Fruit fly (Drosophila melanogaster) whole organism, prepupa: Measurements from ENCODE around the gene Myt1.
A peak's percentile ranks its signal among the peaks of the same experiment; 100 is the strongest.

Experiments
- Blimp-1 ChIP-seq: fragments of 200-800 bp; sonication (Bioruptor generic); optimal IDR thresholded peaks from 3 replicates; lab custom pipeline; 2017; ENCODE audit warnings: missing biosample characterization, missing genetic modification characterization, mild to moderate bottlenecking, moderate library complexity, missing genetic modification reagents
- CG11294 ChIP-seq: fragments of 200-800 bp; sonication (Bioruptor generic); IDR thresholded peaks from 2 replicates; pipeline ENCODE4 v1.3.6; 2022; ENCODE audit warnings: missing biosample characterization, missing genetic modification characterization
- CG11762 ChIP-seq: fragments of 200-800 bp; sonication (Bioruptor generic); optimal IDR thresholded peaks from 3 replicates; lab custom pipeline; 2016; ENCODE audit warnings: missing biosample characterization, missing genetic modification characterization; ENCODE audit not compliant: insufficient read depth
- CG11902 ChIP-seq: fragments of 200-800 bp; sonication (Bioruptor generic); optimal IDR thresholded peaks from 3 replicates; lab custom pipeline; 2016; ENCODE audit warnings: missing biosample characterization, missing genetic modification characterization
- CG15336 ChIP-seq: fragments of 200-800 bp; sonication (Bioruptor generic); IDR thresholded peaks from 2 replicates; pipeline ENCODE4 v1.3.6; 2022; ENCODE audit warnings: missing biosample characterization, missing genetic modification characterization
- CG1621 ChIP-seq: fragments of 200-800 bp; sonication (Bioruptor generic); optimal IDR thresholded peaks from 3 replicates; lab custom pipeline; 2018; ENCODE audit warnings: missing biosample characterization, mild to moderate bottlenecking, missing genetic modification characterization
- CG16779 ChIP-seq: fragments of 200-800 bp; sonication (Bioruptor generic); optimal IDR thresholded peaks from 3 replicates; lab custom pipeline; 2017; ENCODE audit warnings: missing biosample characterization, mild to moderate bottlenecking, missing genetic modification characterization
- CG31627 ChIP-seq: fragments of 200-800 bp; sonication (Bioruptor generic); optimal IDR thresholded peaks from 3 replicates; lab custom pipeline; 2016; ENCODE audit warnings: missing biosample characterization, missing genetic modification characterization
- CG32006 ChIP-seq: fragments of 200-800 bp; sonication (Bioruptor generic); optimal IDR thresholded peaks from 3 replicates; lab custom pipeline; 2017; ENCODE audit warnings: missing biosample characterization, mild to moderate bottlenecking, missing genetic modification characterization
- CG3919 ChIP-seq: fragments of 200-800 bp; sonication (Bioruptor generic); optimal IDR thresholded peaks from 3 replicates; lab custom pipeline; 2016; ENCODE audit warnings: missing biosample characterization, missing genetic modification characterization
- CG6276 ChIP-seq: fragments of 200-800 bp; sonication (Bioruptor generic); optimal IDR thresholded peaks from 2 replicates; lab custom pipeline; 2017; ENCODE audit warnings: missing biosample characterization, mild to moderate bottlenecking, missing genetic modification characterization
- CG6792 ChIP-seq: fragments of 200-800 bp; sonication (Bioruptor generic); optimal IDR thresholded peaks from 3 replicates; lab custom pipeline; 2016; ENCODE audit warnings: missing biosample characterization, missing genetic modification characterization
- CG6808 ChIP-seq: fragments of 200-800 bp; sonication (Bioruptor generic); optimal IDR thresholded peaks from 3 replicates; lab custom pipeline; 2017; ENCODE audit warnings: missing biosample characterization, missing genetic modification characterization, mild to moderate bottlenecking, moderate library complexity, missing genetic modification reagents
- CG6854 ChIP-seq: fragments of 200-800 bp; sonication (Bioruptor generic); optimal IDR thresholded peaks from 2 replicates; lab custom pipeline; 2017; ENCODE audit warnings: missing biosample characterization, mild to moderate bottlenecking, missing genetic modification characterization
- CG7368 ChIP-seq: fragments of 200-800 bp; sonication (Bioruptor generic); optimal IDR thresholded peaks from 3 replicates; lab custom pipeline; 2016; ENCODE audit warnings: missing biosample characterization, missing genetic modification characterization
- CG8119 ChIP-seq: fragments of 200-800 bp; sonication (Bioruptor generic); IDR thresholded peaks from 3 replicates; pipeline ENCODE4 v1.3.6; 2022; ENCODE audit warnings: missing biosample characterization, missing genetic modification characterization
- CG8319 ChIP-seq: fragments of 200-800 bp; sonication (Bioruptor generic); optimal IDR thresholded peaks from 3 replicates; lab custom pipeline; 2016; ENCODE audit warnings: missing biosample characterization, missing genetic modification characterization
- CG9139 ChIP-seq: fragments of 200-800 bp; sonication (Bioruptor generic); optimal IDR thresholded peaks from 3 replicates; lab custom pipeline; 2017; ENCODE audit warnings: missing biosample characterization, mild to moderate bottlenecking, missing genetic modification characterization
- Eip75B ChIP-seq: fragments of 200-800 bp; sonication (Bioruptor generic); optimal IDR thresholded peaks from 3 replicates; lab custom pipeline; 2016; ENCODE audit warnings: missing biosample characterization, missing genetic modification characterization
- Eip78C ChIP-seq: fragments of 200-800 bp; sonication (Bioruptor generic); peaks from one replicate; lab custom pipeline; 2016; ENCODE audit warnings: missing biosample characterization, missing genetic modification characterization
- Eip93F ChIP-seq: fragments of 200-800 bp; sonication (Bioruptor generic); optimal IDR thresholded peaks from 2 replicates; lab custom pipeline; 2016; ENCODE audit warnings: missing biosample characterization, mild to moderate bottlenecking, missing genetic modification characterization
- Ets21C ChIP-seq: fragments of 200-800 bp; sonication (Bioruptor generic); optimal IDR thresholded peaks from 3 replicates; lab custom pipeline; 2016; ENCODE audit warnings: missing biosample characterization, missing genetic modification characterization
- Ets96B ChIP-seq: fragments of 200-800 bp; optimal IDR thresholded peaks from 2 replicates; lab custom pipeline; 2019; ENCODE audit warnings: missing biosample characterization, mild to moderate bottlenecking, missing genetic modification characterization, moderate library complexity
- Gug ChIP-seq: fragments of 200-800 bp; sonication (Bioruptor generic); IDR thresholded peaks from 2 replicates; pipeline ENCODE4 v1.3.6; 2022; ENCODE audit warnings: missing biosample characterization, missing genetic modification characterization
- Hr38 ChIP-seq: sonication (Bioruptor generic); optimal IDR thresholded peaks from 2 replicates; lab custom pipeline; 2016; ENCODE audit warnings: missing biosample characterization, missing genetic modification characterization
- Hr39 ChIP-seq: fragments of 200-800 bp; sonication (Bioruptor generic); optimal IDR thresholded peaks from 2 replicates; lab custom pipeline; 2016; ENCODE audit warnings: missing biosample characterization, missing genetic modification characterization
- Lpt ChIP-seq: fragments of 200-800 bp; sonication (Bioruptor generic); optimal IDR thresholded peaks from 3 replicates; lab custom pipeline; 2016; ENCODE audit warnings: missing biosample characterization, missing genetic modification characterization
- Smox ChIP-seq: fragments of 200-800 bp; sonication (Bioruptor generic); optimal IDR thresholded peaks from 3 replicates; lab custom pipeline; 2016; ENCODE audit warnings: missing biosample characterization, missing genetic modification characterization
- Sox102F ChIP-seq: fragments of 200-800 bp; sonication (Bioruptor generic); optimal IDR thresholded peaks from 2 replicates; lab custom pipeline; 2016; ENCODE audit warnings: missing biosample characterization, mild to moderate bottlenecking, missing genetic modification characterization
- Sox14 ChIP-seq: fragments of 200-800 bp; sonication (Bioruptor generic); optimal IDR thresholded peaks from 3 replicates; lab custom pipeline; 2016; ENCODE audit warnings: missing biosample characterization, missing genetic modification characterization
- Sox15 ChIP-seq: fragments of 200-800 bp; sonication (Bioruptor generic); optimal IDR thresholded peaks from 3 replicates; lab custom pipeline; 2016; ENCODE audit warnings: missing biosample characterization, missing genetic modification characterization
- acj6 ChIP-seq: fragments of 200-800 bp; sonication (Bioruptor generic); optimal IDR thresholded peaks from 3 replicates; lab custom pipeline; 2016; ENCODE audit warnings: missing biosample characterization, missing genetic modification characterization
- cyc ChIP-seq: fragments of 200-800 bp; sonication (Bioruptor generic); optimal IDR thresholded peaks from 3 replicates; lab custom pipeline; 2016; ENCODE audit warnings: missing biosample characterization, missing genetic modification characterization
- dsx ChIP-seq: fragments of 200-800 bp; optimal IDR thresholded peaks from 3 replicates; lab custom pipeline; 2019; ENCODE audit warnings: missing biosample characterization, mild to moderate bottlenecking, missing genetic modification characterization, moderate library complexity; ENCODE audit not compliant: poor library complexity, severe bottlenecking
- esn ChIP-seq: fragments of 200-800 bp; sonication (Bioruptor generic); optimal IDR thresholded peaks from 2 replicates; lab custom pipeline; 2016; ENCODE audit warnings: missing biosample characterization, mild to moderate bottlenecking, missing genetic modification characterization, moderate library complexity
- fd59A ChIP-seq: fragments of 200-800 bp; sonication (Bioruptor generic); optimal IDR thresholded peaks from 2 replicates; lab custom pipeline; 2017; ENCODE audit warnings: missing biosample characterization, mild to moderate bottlenecking, missing genetic modification characterization, missing genetic modification reagents
- fd85E ChIP-seq: fragments of 200-800 bp; sonication (Bioruptor generic); optimal IDR thresholded peaks from 3 replicates; lab custom pipeline; 2016; ENCODE audit warnings: missing biosample characterization, missing genetic modification characterization
- fkh ChIP-seq: fragments of 200-800 bp; sonication (Bioruptor generic); optimal IDR thresholded peaks from 3 replicates; lab custom pipeline; 2017; ENCODE audit warnings: missing biosample characterization, mild to moderate bottlenecking, missing genetic modification characterization, moderate library complexity
- net ChIP-seq: fragments of 200-800 bp; sonication (Bioruptor generic); optimal IDR thresholded peaks from 3 replicates; lab custom pipeline; 2016; ENCODE audit warnings: missing biosample characterization, missing genetic modification characterization
- pdm3 ChIP-seq: fragments of 200-800 bp; sonication (Bioruptor generic); optimal IDR thresholded peaks from 3 replicates; lab custom pipeline; 2016; ENCODE audit warnings: missing biosample characterization, missing genetic modification characterization
- salr ChIP-seq, 2 experiments: fragments of 200-800 bp; sonication (Bioruptor generic); optimal IDR thresholded peaks; 3 replicates each; lab custom pipeline; 2016 to 2018; ENCODE audit warnings: missing biosample characterization in 2 of 2, missing genetic modification characterization in 2 of 2, mild to moderate bottlenecking in 1 of 2
- spab ChIP-seq: fragments of 200-800 bp; sonication (Bioruptor generic); optimal IDR thresholded peaks from 2 replicates; lab custom pipeline; 2017; ENCODE audit warnings: missing biosample characterization, mild to moderate bottlenecking, missing genetic modification characterization, missing genetic modification reagents
- ss ChIP-seq, 2 experiments: fragments of 200-800 bp; sonication (Bioruptor generic); optimal IDR thresholded peaks; 2 replicates in 1 of 2; 3 replicates in 1 of 2; lab custom pipeline; 2017 to 2018; ENCODE audit warnings: mild to moderate bottlenecking in 2 of 2, missing biosample characterization in 2 of 2, missing genetic modification characterization in 2 of 2, moderate library complexity in 1 of 2
- svp ChIP-seq: fragments of 200-800 bp; sonication (Bioruptor generic); peaks from one replicate; lab custom pipeline; 2016; ENCODE audit warnings: missing biosample characterization, missing genetic modification characterization

The Myt1 gene

dm6 chr3L:5770817-5771425, 8.5 kb downstream of the Myt1 start (continued):
- TF ChIP-seq fd85E (GFP tag; lab: Kevin White, UChicago) (no peak), CG7368 (GFP tag; lab: Kevin White, UChicago) (no peak), CG1621 (tag; lab: Kevin White, UChicago) (peak; percentile 51), Smox (GFP tag; lab: Kevin White, UChicago) (no peak), Hr39 (GFP tag; lab: Kevin White, UChicago) (peak; percentile 85), CG8319 (GFP tag; lab: Kevin White, UChicago) (peak; percentile 86), fkh (GFP tag; lab: Kevin White, UChicago) (peak; percentile 47), Ets21C (GFP tag; lab: Kevin White, UChicago) (no peak), CG9139 (GFP tag; lab: Kevin White, UChicago) (no peak), CG11902 (peak; percentile 68), CG6854 (peak; percentile 54), CG31627 (peak; percentile 88), CG15336 (GFP tag; lab: Robert Waterston, UW) (peak; percentile 74), Gug (GFP tag; lab: Robert Waterston, UW) (peak; percentile 29; the same call in 1 of the 2 replicates), Eip93F (GFP tag; lab: Kevin White, UChicago) (peak; percentile 55), Eip75B (GFP tag; lab: Kevin White, UChicago) (no peak), pdm3 (no peak), net (GFP tag; lab: Kevin White, UChicago) (no peak), Sox15 (GFP tag; lab: Kevin White, UChicago) (peak; percentile 63), CG11294 (GFP tag; lab: Robert Waterston, UW) (0 out of 2 replicates have a peak, but pooled peaks have one; percentile 21), Sox102F (GFP tag; lab: Kevin White, UChicago) (no peak), Sox14 (peak; percentile 96), salr (GFP tag; optimal IDR thresholded peaks at IDR 0.05; lab: Kevin White, UChicago) (peak in 1 of 2 experiments; percentile 74), ss (GFP tag; optimal IDR thresholded peaks at IDR 0.05; lab: Kevin White, UChicago) (no peak), CG6808 (no peak)
- TF ChIP-seq, all 60 proteins: peak for 38

dm6 chr3L:5770113-5770798, 9.1 kb downstream of the Myt1 start:
- TF ChIP-seq fd59A (peak; percentile 62), CG1621 (tag; lab: Kevin White, UChicago) (peak; percentile 85), CG8319 (GFP tag; lab: Kevin White, UChicago) (no peak), CG11294 (GFP tag; lab: Robert Waterston, UW) (no peak), CG15336 (GFP tag; lab: Robert Waterston, UW) (peak; percentile 52), Gug (GFP tag; lab: Robert Waterston, UW) (no peak), CG7368 (GFP tag; lab: Kevin White, UChicago) (no peak), CG8119 (GFP tag; lab: Robert Waterston, UW) (peak; percentile 84), CG11902 (no peak), Smox (GFP tag; lab: Kevin White, UChicago) (no peak), acj6 (no peak), CG6792 (peak; percentile 46), ss (GFP tag; optimal IDR thresholded peaks at IDR 0.05; lab: Kevin White, UChicago) (peak; percentile 94 to 97), salr (GFP tag; optimal IDR thresholded peaks at IDR 0.05; lab: Kevin White, UChicago) (peak in 1 of 2 experiments; percentile 58), spab (GFP tag; lab: Kevin White, UChicago) (peak; percentile 86), CG31627 (no peak), CG6854 (peak; percentile 41), Eip93F (GFP tag; lab: Kevin White, UChicago) (peak; percentile 50), dsx (GFP tag; lab: Kevin White, UChicago) (peak; percentile 62), Sox15 (GFP tag; lab: Kevin White, UChicago) (no peak), CG6276 (peak; percentile 77), Sox14 (no peak), Eip75B (GFP tag; lab: Kevin White, UChicago) (peak; percentile 69), CG16779 (tag; lab: Kevin White, UChicago) (peak; percentile 85), CG6808 (peak; percentile 94), Blimp-1 (GFP tag; lab: Kevin White, UChicago) (peak; percentile 52), CG32006 (GFP tag; lab: Kevin White, UChicago) (peak; percentile 58), net (GFP tag; lab: Kevin White, UChicago) (peak; percentile 78), esn (GFP tag; lab: Kevin White, UChicago) (no peak), Hr38 (GFP tag; lab: Kevin White, UChicago) (no peak), cyc (GFP tag; lab: Kevin White, UChicago) (no peak), Sox102F (GFP tag; lab: Kevin White, UChicago) (no peak), CG3919 (GFP tag; lab: Kevin White, UChicago) (peak; percentile 12), Lpt (GFP tag; lab: Kevin White, UChicago) (peak; percentile 57), CG11762 (peak; percentile 53), svp (no peak), Ets96B (tag; lab: Kevin White, UChicago) (peak; percentile 83), Eip78C (peak; percentile 79)
